Worm (Caenorhabditis elegans) whole organism, L1 larva: ENCODE results near the gene clec-26.

Experiments used
- C04F5.9 ChIP-seq: sonication (generic microtip); optimal IDR thresholded peaks from 2 replicates; lab custom pipeline; 2016; ENCODE audit warnings: missing genetic modification characterization, missing compliant biosample characterization
- Y116A8C.19 ChIP-seq: sonication (generic microtip); optimal IDR thresholded peaks from 2 replicates; lab custom pipeline; 2016; ENCODE audit warnings: missing compliant biosample characterization, missing genetic modification characterization, borderline replicate concordance
- ceh-88 ChIP-seq: fragments of 200-800 bp; sonication (Bioruptor generic); IDR thresholded peaks from 2 replicates; pipeline ENCODE4 v1.3.6; 2022; ENCODE audit warnings: missing genetic modification characterization, missing compliant biosample characterization
- efl-3 ChIP-seq: fragments of 200-800 bp; sonication (Bioruptor generic); optimal IDR thresholded peaks from 2 replicates; lab custom pipeline; 2018; ENCODE audit warnings: mild to moderate bottlenecking, missing genetic modification characterization, missing compliant biosample characterization
- fkh-4 ChIP-seq: sonication (generic microtip); optimal IDR thresholded peaks from 2 replicates; lab custom pipeline; 2016; ENCODE audit warnings: missing compliant biosample characterization, missing genetic modification characterization, borderline replicate concordance
- hlh-17 ChIP-seq: fragments of 200-800 bp; sonication (Bioruptor generic); optimal IDR thresholded peaks from 2 replicates; lab custom pipeline; 2018; ENCODE audit warnings: missing genetic modification characterization, mild to moderate bottlenecking, missing compliant biosample characterization, moderate library complexity, borderline replicate concordance
- lin-13 ChIP-seq: fragments of 150-350 bp; optimal IDR thresholded peaks from 2 replicates; lab custom pipeline; 2014; ENCODE audit warnings: missing biosample characterization, missing genetic modification reagents, missing genetic modification characterization
- lin-15B ChIP-seq: fragments of 150-350 bp; sonication (generic microtip); optimal IDR thresholded peaks from 3 replicates; lab custom pipeline; 2014; ENCODE audit warnings: missing biosample characterization, missing genetic modification characterization
- lin-39 ChIP-seq: fragments of 150-350 bp; optimal IDR thresholded peaks from 2 replicates; lab custom pipeline; 2014; ENCODE audit warnings: missing biosample characterization, missing genetic modification reagents, missing genetic modification characterization
- lsy-2 ChIP-seq, 2 experiments: fragments of 150-350 bp; optimal IDR thresholded peaks; 2 replicates each; lab custom pipeline; 2014; ENCODE audit warnings: missing biosample characterization in 2 of 2, missing genetic modification characterization in 2 of 2
- mdl-1 ChIP-seq, 2 experiments: fragments of 150-350 bp; optimal IDR thresholded peaks; 2 replicates each; lab custom pipeline; 2014 to 2017; ENCODE audit warnings: missing biosample characterization in 2 of 2, missing genetic modification characterization in 2 of 2, inconsistent platforms in 1 of 2
- mef-2 ChIP-seq: fragments of 150-350 bp; optimal IDR thresholded peaks from 2 replicates; lab custom pipeline; 2014; ENCODE audit warnings: missing biosample characterization, missing genetic modification characterization
- mep-1 ChIP-seq: fragments of 150-350 bp; optimal IDR thresholded peaks from 2 replicates; lab custom pipeline; 2014; ENCODE audit warnings: missing biosample characterization, missing genetic modification characterization
- nhr-237 ChIP-seq: fragments of 150-350 bp; optimal IDR thresholded peaks from 2 replicates; lab custom pipeline; 2014; ENCODE audit warnings: missing biosample characterization, missing genetic modification characterization
- nhr-71 ChIP-seq: sonication (generic microtip); optimal IDR thresholded peaks from 2 replicates; lab custom pipeline; 2016; ENCODE audit warnings: mild to moderate bottlenecking, missing genetic modification characterization, moderate library complexity, missing compliant biosample characterization
- nhr-76 ChIP-seq: sonication (generic microtip); optimal IDR thresholded peaks from 2 replicates; lab custom pipeline; 2017; ENCODE audit warnings: missing biosample characterization, missing genetic modification characterization
- nhr-84 ChIP-seq: sonication (generic microtip); optimal IDR thresholded peaks from 2 replicates; lab custom pipeline; 2017; ENCODE audit warnings: missing biosample characterization, missing genetic modification characterization
- nhr-90 ChIP-seq: sonication (generic microtip); optimal IDR thresholded peaks from 2 replicates; lab custom pipeline; 2016; ENCODE audit warnings: mild to moderate bottlenecking, missing genetic modification characterization, missing compliant biosample characterization; ENCODE audit not compliant: poor library complexity
- rnt-1 ChIP-seq: sonication (generic microtip); optimal IDR thresholded peaks from 2 replicates; lab custom pipeline; 2016; ENCODE audit warnings: mild to moderate bottlenecking, missing genetic modification characterization, moderate library complexity, missing compliant biosample characterization
- tlp-1 ChIP-seq: fragments of 150-350 bp; optimal IDR thresholded peaks from 2 replicates; lab custom pipeline; 2014; ENCODE audit warnings: missing biosample characterization, missing genetic modification characterization
- unc-62 ChIP-seq: fragments of 150-350 bp; optimal IDR thresholded peaks from 2 replicates; lab custom pipeline; 2014; ENCODE audit warnings: missing biosample characterization, missing genetic modification reagents, missing genetic modification characterization
- unc-86 ChIP-seq: sonication (generic microtip); optimal IDR thresholded peaks from 2 replicates; lab custom pipeline; 2016; ENCODE audit warnings: missing genetic modification characterization, missing compliant biosample characterization
- unc-98 ChIP-seq: fragments of 200-800 bp; sonication (Bioruptor generic); IDR thresholded peaks from 2 replicates; pipeline ENCODE4 v1.3.6; 2022; ENCODE audit warnings: missing genetic modification characterization, missing compliant biosample characterization
- vab-15 ChIP-seq: sonication (generic microtip); optimal IDR thresholded peaks from 2 replicates; lab custom pipeline; 2017; ENCODE audit warnings: missing genotype, mild to moderate bottlenecking, missing genetic modification characterization, missing compliant biosample characterization
- zip-4 ChIP-seq: fragments of 200-800 bp; sonication (Bioruptor generic); optimal IDR thresholded peaks from 2 replicates; lab custom pipeline; 2018; ENCODE audit warnings: mild to moderate bottlenecking, missing genetic modification characterization, moderate library complexity, missing compliant biosample characterization

clec-26 gene

DNA sequence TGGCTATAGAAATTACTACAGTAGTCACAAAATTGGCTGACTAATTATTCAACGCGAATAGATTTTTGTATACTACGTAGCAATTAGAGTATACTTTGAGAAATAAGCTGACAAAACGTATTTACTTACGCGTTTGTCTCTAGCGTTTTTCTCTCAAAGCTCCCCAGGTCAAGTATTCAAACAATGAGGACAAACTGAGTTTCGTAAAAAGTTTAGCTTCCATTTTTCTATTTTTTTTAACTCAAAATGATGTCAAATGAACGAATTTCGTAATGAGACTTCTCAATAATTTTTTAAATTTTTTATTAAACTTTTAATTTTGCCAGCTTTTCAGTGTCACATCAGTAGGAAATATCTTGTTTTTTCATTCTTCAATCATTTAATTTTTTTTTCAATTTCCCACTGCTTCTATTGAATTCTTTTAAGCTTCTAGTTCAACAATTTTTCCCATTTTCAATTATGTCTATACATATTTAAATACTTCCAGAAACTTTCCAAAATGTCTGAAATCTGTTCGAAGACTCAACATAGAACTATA lies 40.4 kb downstream of the clec-26 start, which contains the start of the genes ifas-2 and fbxa-44:
ifas-2 (minus strand) TSS at position 101 of the 538 bp plus-strand sequence.
fbxa-44 (plus strand) TSS at position 488 of the 538 bp plus-strand sequence.
- TF ChIP-seq nhr-90 (tag; lab: Kevin White, UChicago) (no peak), zip-4 (GFP tag; lab: Kevin White, UChicago) (no peak), ceh-88 (GFP tag; lab: Robert Waterston, UW) (no peak), mep-1 (no peak), mdl-1 (tag; optimal IDR thresholded peaks at IDR 0.05; lab: Kevin White, UChicago) (no peak), lin-13 (GFP tag; lab: Kevin White, UChicago) (no peak), lin-15B (tag; lab: Kevin White, UChicago) (no peak), unc-86 (tag; lab: Kevin White, UChicago) (no peak), nhr-76 (tag; lab: Kevin White, UChicago) (no peak), lsy-2 (tag; optimal IDR thresholded peaks at IDR 0.05; lab: Kevin White, UChicago) (no peak), unc-98 (GFP tag; lab: Robert Waterston, UW) (no peak), nhr-237 (tag; lab: Kevin White, UChicago) (no peak), Y116A8C.19 (no peak), tlp-1 (tag; lab: Kevin White, UChicago) (no peak), efl-3 (GFP tag; lab: Kevin White, UChicago) (no peak), unc-62 (no peak)
- TF ChIP-seq, all 84 proteins: peak for 0

- no peak for TF ChIP-seq hlh-17 (GFP tag; lab: Kevin White, UChicago)
Measured at ce11 chrV:16893440-16893839, 45.0 kb downstream of the clec-26 start, which contains the start of gene F09C6.15. TSS of gene F09C6.15 (plus strand) at chrV:16893740.

- TF ChIP-seq rnt-1 (tag; lab: Kevin White, UChicago): no peak
- no peak for TF ChIP-seq lin-39 (tag; lab: Kevin White, UChicago)
- no peak for TF ChIP-seq mef-2 (tag; lab: Kevin White, UChicago)
- no peak for TF ChIP-seq vab-15 (tag; lab: Kevin White, UChicago)
- no peak for TF ChIP-seq fkh-4 (tag; lab: Kevin White, UChicago)
- TF ChIP-seq nhr-84 (tag; lab: Kevin White, UChicago): no peak
- TF ChIP-seq C04F5.9: no peak
- no peak for TF ChIP-seq lin-13 (GFP tag; lab: Kevin White, UChicago)
- no peak for TF ChIP-seq nhr-71 (tag; lab: Kevin White, UChicago)
Measured at ce11 chrV:16899355-16899754, 50.9 kb downstream of the clec-26 start, which contains the start of gene fbxa-45. TSS of gene fbxa-45 (minus strand) at chrV:16899455.
